Fruit fly (Drosophila melanogaster) whole organism, embryonic: ENCODE results near the gene pod1.

ENCODE experiments used
- Atf3 ChIP-seq: fragments of 200-800 bp; sonication (Bioruptor generic); optimal IDR thresholded peaks from 3 replicates; lab custom pipeline; 2016; ENCODE audit warnings: missing biosample characterization, missing genetic modification characterization
- Bdp1 ChIP-seq: fragments of 200-800 bp; sonication (Bioruptor generic); optimal IDR thresholded peaks from 3 replicates; lab custom pipeline; 2016; ENCODE audit warnings: missing biosample characterization, missing genetic modification characterization
- CG10565 ChIP-seq: fragments of 200-800 bp; sonication (Bioruptor generic); optimal IDR thresholded peaks from 3 replicates; lab custom pipeline; 2016; ENCODE audit warnings: missing biosample characterization, mild to moderate bottlenecking, missing genetic modification characterization
- CG11696 ChIP-seq: fragments of 200-800 bp; sonication (Bioruptor generic); IDR thresholded peaks from 2 replicates; pipeline ENCODE4 v1.3.6; 2022; ENCODE audit warnings: missing biosample characterization, missing genetic modification characterization
- CG12219 ChIP-seq: fragments of 200-800 bp; sonication (Bioruptor generic); optimal IDR thresholded peaks from 3 replicates; lab custom pipeline; 2018; ENCODE audit warnings: missing biosample characterization, mild to moderate bottlenecking, missing genetic modification characterization
- CG12391 ChIP-seq: fragments of 200-800 bp; sonication (Bioruptor generic); optimal IDR thresholded peaks from 3 replicates; lab custom pipeline; 2018; ENCODE audit warnings: missing biosample characterization, mild to moderate bottlenecking, missing genetic modification characterization, moderate library complexity
- CG13123 ChIP-seq: fragments of 200-800 bp; sonication (Bioruptor generic); optimal IDR thresholded peaks from 2 replicates; lab custom pipeline; 2016; ENCODE audit warnings: missing biosample characterization, missing genetic modification characterization
- CG15514 ChIP-seq: fragments of 200-800 bp; sonication (Bioruptor generic); optimal IDR thresholded peaks from 3 replicates; lab custom pipeline; 2017; ENCODE audit warnings: missing biosample characterization, missing genetic modification characterization, mild to moderate bottlenecking, moderate library complexity, missing genetic modification reagents
- CG15601 ChIP-seq: fragments of 200-800 bp; sonication (Bioruptor generic); optimal IDR thresholded peaks from 3 replicates; lab custom pipeline; 2019; ENCODE audit warnings: missing biosample characterization, mild to moderate bottlenecking, missing genetic modification characterization, moderate library complexity
- CG17359 ChIP-seq: fragments of 200-800 bp; sonication (Bioruptor generic); optimal IDR thresholded peaks from 3 replicates; lab custom pipeline; 2018; ENCODE audit warnings: missing biosample characterization, mild to moderate bottlenecking, missing genetic modification characterization, moderate library complexity
- CG17829 ChIP-seq: fragments of 200-800 bp; optimal IDR thresholded peaks from 2 replicates; lab custom pipeline; 2019; ENCODE audit warnings: missing biosample characterization, mild to moderate bottlenecking, missing genetic modification characterization, moderate library complexity
- CG17912 ChIP-seq: fragments of 200-800 bp; sonication (Bioruptor generic); optimal IDR thresholded peaks from 2 replicates; lab custom pipeline; 2018; ENCODE audit warnings: missing biosample characterization, mild to moderate bottlenecking, missing genetic modification characterization
- CG18764 ChIP-seq: fragments of 200-800 bp; sonication (Bioruptor generic); optimal IDR thresholded peaks from 3 replicates; lab custom pipeline; 2016; ENCODE audit warnings: missing biosample characterization, missing genetic modification characterization
- CG2678 ChIP-seq: fragments of 200-800 bp; sonication (Bioruptor generic); optimal IDR thresholded peaks from 3 replicates; lab custom pipeline; 2019; ENCODE audit warnings: missing biosample characterization, mild to moderate bottlenecking, missing genetic modification characterization, moderate library complexity
- CG2712 ChIP-seq: fragments of 200-800 bp; optimal IDR thresholded peaks from 3 replicates; lab custom pipeline; 2019; ENCODE audit warnings: missing biosample characterization, mild to moderate bottlenecking, missing genetic modification characterization, moderate library complexity
- CG30403 ChIP-seq: fragments of 200-800 bp; sonication (Bioruptor generic); optimal IDR thresholded peaks from 3 replicates; lab custom pipeline; 2016; ENCODE audit warnings: missing biosample characterization, missing genetic modification characterization
- CG31365 ChIP-seq: fragments of 200-800 bp; sonication (Bioruptor generic); optimal IDR thresholded peaks from 2 replicates; lab custom pipeline; 2018; ENCODE audit warnings: missing biosample characterization, mild to moderate bottlenecking, missing genetic modification characterization
- CG31388 ChIP-seq: fragments of 200-800 bp; sonication (Bioruptor generic); optimal IDR thresholded peaks from 2 replicates; lab custom pipeline; 2016; ENCODE audit warnings: missing biosample characterization, missing genetic modification characterization
- CG31441 ChIP-seq: fragments of 200-800 bp; sonication (Bioruptor generic); IDR thresholded peaks from 2 replicates; pipeline ENCODE4 v1.3.6; 2022; ENCODE audit warnings: missing biosample characterization, missing genetic modification characterization
- CG3726 ChIP-seq: fragments of 200-800 bp; sonication (Bioruptor generic); IDR thresholded peaks from 3 replicates; pipeline ENCODE4, ENCODE4 v1.3.6; 2022; ENCODE audit warnings: missing biosample characterization, missing genetic modification characterization
- CG3838 ChIP-seq: fragments of 200-800 bp; sonication (Bioruptor generic); optimal IDR thresholded peaks from 3 replicates; lab custom pipeline; 2016; ENCODE audit warnings: missing biosample characterization, missing genetic modification characterization
- CG3847 ChIP-seq: fragments of 200-800 bp; sonication (Bioruptor generic); IDR thresholded peaks from 2 replicates; pipeline ENCODE4 v1.3.6; 2022; ENCODE audit warnings: missing biosample characterization, missing genetic modification characterization
- CG7271 ChIP-seq: fragments of 200-800 bp; sonication (Bioruptor generic); optimal IDR thresholded peaks from 2 replicates; lab custom pipeline; 2018; ENCODE audit warnings: missing biosample characterization, mild to moderate bottlenecking, missing genetic modification characterization, moderate library complexity
- CG9215 ChIP-seq: fragments of 200-800 bp; sonication (Bioruptor generic); IDR thresholded peaks from 2 replicates; pipeline ENCODE4 v1.3.6; 2022; ENCODE audit warnings: missing biosample characterization, missing genetic modification characterization
- CG9817 ChIP-seq: fragments of 200-800 bp; sonication (Bioruptor generic); optimal IDR thresholded peaks from 2 replicates; lab custom pipeline; 2018; ENCODE audit warnings: missing biosample characterization, mild to moderate bottlenecking, missing genetic modification characterization, moderate library complexity
- CG9876 ChIP-seq: fragments of 200-800 bp; sonication (Bioruptor generic); optimal IDR thresholded peaks from 2 replicates; lab custom pipeline; 2016; ENCODE audit warnings: missing biosample characterization, missing genetic modification characterization
- CoRest ChIP-seq: fragments of 200-800 bp; sonication (Bioruptor generic); optimal IDR thresholded peaks from 3 replicates; lab custom pipeline; 2018; ENCODE audit warnings: missing biosample characterization, mild to moderate bottlenecking, missing genetic modification characterization, moderate library complexity
- Mad ChIP-seq: fragments of 200-800 bp; sonication (Bioruptor generic); optimal IDR thresholded peaks from 2 replicates; lab custom pipeline; 2016; ENCODE audit warnings: missing biosample characterization, missing genetic modification characterization
- Max ChIP-seq: fragments of 200-800 bp; sonication (Bioruptor generic); optimal IDR thresholded peaks from 2 replicates; lab custom pipeline; 2016; ENCODE audit warnings: missing biosample characterization, mild to moderate bottlenecking, missing genetic modification characterization
- Meics ChIP-seq: fragments of 200-800 bp; sonication (Bioruptor generic); optimal IDR thresholded peaks from 2 replicates; lab custom pipeline; 2017; ENCODE audit warnings: missing biosample characterization, mild to moderate bottlenecking, missing genetic modification characterization
- Poxn ChIP-seq: fragments of 200-800 bp; sonication (Bioruptor generic); IDR thresholded peaks from 2 replicates; pipeline ENCODE4 v1.3.6; 2022; ENCODE audit warnings: missing biosample characterization, missing genetic modification characterization
- Sox100B ChIP-seq: fragments of 200-800 bp; sonication (Bioruptor generic); optimal IDR thresholded peaks from 3 replicates; lab custom pipeline; 2018; ENCODE audit warnings: missing biosample characterization, mild to moderate bottlenecking, missing genetic modification characterization
- Ssrp ChIP-seq: fragments of 200-800 bp; sonication (Bioruptor generic); optimal IDR thresholded peaks from 2 replicates; lab custom pipeline; 2018; ENCODE audit warnings: missing biosample characterization, mild to moderate bottlenecking, missing genetic modification characterization, moderate library complexity
- Xbp1 ChIP-seq: fragments of 200-800 bp; sonication (Bioruptor generic); optimal IDR thresholded peaks from 3 replicates; lab custom pipeline; 2016; ENCODE audit warnings: missing biosample characterization, mild to moderate bottlenecking, missing genetic modification characterization
- ash1 ChIP-seq: fragments of 200-800 bp; sonication (Bioruptor generic); optimal IDR thresholded peaks from 2 replicates; lab custom pipeline; 2018; ENCODE audit warnings: missing biosample characterization, mild to moderate bottlenecking, missing genetic modification characterization
- chif ChIP-seq, 2 experiments: fragments of 200-800 bp; sonication (Bioruptor generic); optimal IDR thresholded peaks; 3 replicates each; lab custom pipeline; 2016; ENCODE audit warnings: missing biosample characterization in 2 of 2, missing genetic modification characterization in 2 of 2
- croc ChIP-seq: fragments of 200-800 bp; sonication (Bioruptor generic); conservative IDR thresholded peaks from 3 replicates; pipeline ENCODE4 v1.3.6; 2022; ENCODE audit warnings: missing biosample characterization, missing genetic modification characterization
- cwo ChIP-seq: fragments of 200-800 bp; sonication (Bioruptor generic); optimal IDR thresholded peaks from 3 replicates; lab custom pipeline; 2017; ENCODE audit warnings: missing biosample characterization, missing genetic modification characterization, mild to moderate bottlenecking, moderate library complexity, missing genetic modification reagents
- fru ChIP-seq: fragments of >200 bp; optimal IDR thresholded peaks from 2 replicates; lab custom pipeline; 2017
- gcm ChIP-seq: fragments of 200-800 bp; sonication (Bioruptor generic); optimal IDR thresholded peaks from 2 replicates; lab custom pipeline; 2019; ENCODE audit warnings: missing biosample characterization, mild to moderate bottlenecking, missing genetic modification characterization, moderate library complexity
- grn ChIP-seq: fragments of 200-800 bp; sonication (Bioruptor generic); optimal IDR thresholded peaks from 3 replicates; lab custom pipeline; 2017; ENCODE audit warnings: missing biosample characterization, missing genetic modification characterization
- gt ChIP-seq: fragments of 200-800 bp; sonication (Bioruptor generic); IDR thresholded peaks from 2 replicates; pipeline ENCODE4 v1.3.6; 2022; ENCODE audit warnings: missing biosample characterization, missing genetic modification characterization
- insv ChIP-seq, 2 experiments: fragments of 200-800 bp; sonication (Bioruptor generic); optimal IDR thresholded peaks; 3 replicates each; lab custom pipeline; 2016 to 2018; ENCODE audit warnings: missing biosample characterization in 2 of 2, missing genetic modification characterization in 2 of 2
- ken ChIP-seq: fragments of 200-800 bp; sonication (Bioruptor generic); IDR thresholded peaks from 3 replicates; pipeline ENCODE4 v1.3.6; 2022; ENCODE audit warnings: missing biosample characterization, missing genetic modification characterization
- maf-S ChIP-seq: fragments of 200-800 bp; sonication (Bioruptor generic); optimal IDR thresholded peaks from 2 replicates; lab custom pipeline; 2016; ENCODE audit warnings: missing biosample characterization, missing genetic modification characterization
- pum ChIP-seq: fragments of 200-800 bp; sonication (Bioruptor generic); optimal IDR thresholded peaks from 2 replicates; lab custom pipeline; 2016; ENCODE audit warnings: missing biosample characterization, missing genetic modification characterization
- ro ChIP-seq: fragments of 200-800 bp; sonication (Bioruptor generic); IDR thresholded peaks from 2 replicates; pipeline ENCODE4 v1.3.6; 2022; ENCODE audit warnings: missing biosample characterization, missing genetic modification characterization
- scrt ChIP-seq: fragments of 200-800 bp; sonication (Bioruptor generic); optimal IDR thresholded peaks from 2 replicates; lab custom pipeline; 2018; ENCODE audit warnings: missing biosample characterization, mild to moderate bottlenecking, missing genetic modification characterization, moderate library complexity
- slbo ChIP-seq: fragments of 200-800 bp; sonication (Bioruptor generic); IDR thresholded peaks from 2 replicates; pipeline ENCODE4 v1.3.6; 2022; ENCODE audit warnings: missing biosample characterization, missing genetic modification characterization
- ssp ChIP-seq: fragments of 200-800 bp; sonication (Bioruptor generic); IDR thresholded peaks from 2 replicates; pipeline ENCODE4 v1.3.6; 2022; ENCODE audit warnings: missing biosample characterization, missing genetic modification characterization
- yki ChIP-seq: fragments of >200 bp; optimal IDR thresholded peaks from 3 replicates; lab custom pipeline; 2018

Gene pod1

dm6 chrX:6859756-6860412 is 56.4 kb downstream of the pod1 start (continued):
- TF ChIP-seq chif (GFP tag; optimal IDR thresholded peaks at IDR 0.05; lab: Kevin White, UChicago) (peak in 1 of 2 experiments; percentile 42), slbo (GFP tag; lab: Robert Waterston, UW) (peak; percentile 39), ro (no peak), CG18764 (GFP tag; lab: Kevin White, UChicago) (peak; percentile 66), CG30403 (peak; percentile 64), CG9817 (tag; lab: Kevin White, UChicago) (no peak), insv (GFP tag; optimal IDR thresholded peaks at IDR 0.05; lab: Kevin White, UChicago) (no peak), CG15514 (GFP tag; lab: Kevin White, UChicago) (peak; percentile 26), pum (GFP tag; lab: Kevin White, UChicago) (peak; percentile 80), CG11696 (GFP tag; lab: Robert Waterston, UW) (no peak), Sox100B (GFP tag; lab: Kevin White, UChicago) (peak; percentile 93), CG3847 (GFP tag; lab: Robert Waterston, UW) (peak; percentile 54), CG9215 (peak; percentile 83), CG2678 (tag; lab: Kevin White, UChicago) (peak; percentile 92), Atf3 (GFP tag; lab: Kevin White, UChicago) (no peak), ssp (peak; percentile 69), grn (no peak), gt (GFP tag; lab: Robert Waterston, UW) (no peak), scrt (GFP tag; lab: Kevin White, UChicago) (peak; percentile 76), Bdp1 (GFP tag; lab: Kevin White, UChicago) (no peak), Mad (GFP tag; lab: Kevin White, UChicago) (no peak), CG3726 (GFP tag; lab: Robert Waterston, UW) (0 out of 3 replicates have a peak, but pooled peaks have one; percentile 11), ash1 (no peak), maf-S (no peak), CG10565 (GFP tag; lab: Kevin White, UChicago) (no peak), Max (GFP tag; lab: Kevin White, UChicago) (peak; percentile 80), Xbp1 (GFP tag; lab: Kevin White, UChicago) (no peak), CG2712 (peak; percentile 86), croc (peak; percentile 71), CG15601 (tag; lab: Kevin White, UChicago) (peak; percentile 30), CG31388 (GFP tag; lab: Kevin White, UChicago) (peak; percentile 45), CG17912 (no peak), CG13123 (no peak), Poxn (GFP tag; lab: Robert Waterston, UW) (no peak), CG17359 (tag; lab: Kevin White, UChicago) (peak; percentile 76), yki (lab: Kevin White, UChicago) (no peak), fru (lab: Kevin White, UChicago) (no peak), Meics (peak; percentile 89), cwo (GFP tag; lab: Kevin White, UChicago) (peak; percentile 80), gcm (GFP tag; lab: Kevin White, UChicago) (no peak), CG12391 (tag; lab: Kevin White, UChicago) (peak; percentile 53), CG7271 (tag; lab: Kevin White, UChicago) (no peak), CG3838 (GFP tag; lab: Kevin White, UChicago) (no peak), CG31441 (GFP tag; lab: Robert Waterston, UW) (peak; percentile 90), ken (GFP tag; lab: Robert Waterston, UW) (no peak), CG31365 (tag; lab: Kevin White, UChicago) (no peak), CG17829 (tag; lab: Kevin White, UChicago) (peak; percentile 76), CG9876 (GFP tag; lab: Kevin White, UChicago) (no peak), CG12219 (peak; percentile 61), CoRest (peak; percentile 64), Ssrp (peak; percentile 85)
